Worm (Caenorhabditis elegans) whole organism, L1 larva: Measurements from ENCODE around the gene ptr-25.

ENCODE experiments used
- C34B4.2 ChIP-seq: sonication (generic microtip); optimal IDR thresholded peaks from 2 replicates; lab custom pipeline; 2017; ENCODE audit warnings: mild to moderate bottlenecking, missing genetic modification characterization, missing compliant biosample characterization
- F16B12.6 ChIP-seq: fragments of 150-350 bp; optimal IDR thresholded peaks from 2 replicates; lab custom pipeline; 2014; ENCODE audit warnings: missing biosample characterization, missing genetic modification characterization
- Y116A8C.19 ChIP-seq: sonication (generic microtip); optimal IDR thresholded peaks from 2 replicates; lab custom pipeline; 2016; ENCODE audit warnings: missing compliant biosample characterization, missing genetic modification characterization, borderline replicate concordance
- aha-1 ChIP-seq: fragments of 150-350 bp; optimal IDR thresholded peaks from 2 replicates; lab custom pipeline; 2014; ENCODE audit warnings: missing biosample characterization, missing genetic modification characterization
- aly-2 ChIP-seq: fragments of 150-350 bp; optimal IDR thresholded peaks from 2 replicates; lab custom pipeline; 2014; ENCODE audit warnings: missing biosample characterization, missing genetic modification characterization
- blmp-1 ChIP-seq: fragments of 150-350 bp; optimal IDR thresholded peaks from 2 replicates; lab custom pipeline; 2014; ENCODE audit warnings: missing biosample characterization, missing genetic modification characterization
- ceh-63 ChIP-seq: fragments of 200-800 bp; sonication (Bioruptor generic); optimal IDR thresholded peaks from 2 replicates; lab custom pipeline; 2018; ENCODE audit warnings: mild to moderate bottlenecking, missing genetic modification characterization, missing compliant biosample characterization
- ceh-8 ChIP-seq: fragments of 200-800 bp; sonication (Bioruptor generic); optimal IDR thresholded peaks from 2 replicates; lab custom pipeline; 2018; ENCODE audit warnings: mild to moderate bottlenecking, missing genetic modification characterization, moderate library complexity, missing compliant biosample characterization
- ceh-82 ChIP-seq, 3 experiments: fragments of 150-350 bp in 1 of 3; sonication (generic microtip) in 2 of 3; optimal IDR thresholded peaks; 2 replicates each; lab custom pipeline; 2014 to 2017; ENCODE audit warnings: missing biosample characterization in 3 of 3, missing genetic modification characterization in 3 of 3
- dpl-1 ChIP-seq, 3 experiments: fragments of 150-350 bp in 2 of 3; sonication (generic microtip) in 1 of 3; optimal IDR thresholded peaks; 2 replicates each; lab custom pipeline; 2014 to 2017; ENCODE audit warnings: missing biosample characterization in 3 of 3, missing genetic modification characterization in 3 of 3, missing genetic modification reagents in 3 of 3
- dsc-1 ChIP-seq: sonication (generic microtip); optimal IDR thresholded peaks from 2 replicates; lab custom pipeline; 2016; ENCODE audit warnings: mild to moderate bottlenecking, missing genetic modification characterization, missing compliant biosample characterization
- efl-1 ChIP-seq, 4 experiments: fragments of 150-350 bp; optimal IDR thresholded peaks in 3 of 4; peaks in 1 of 4; 1 replicate in 1 of 4; 2 replicates in 3 of 4; lab custom pipeline; 2014; ENCODE audit warnings: missing biosample characterization in 2 of 4, missing genetic modification characterization in 2 of 4, missing genetic modification reagents in 2 of 4
- egl-13 ChIP-seq: sonication (generic microtip); optimal IDR thresholded peaks from 2 replicates; lab custom pipeline; 2016; ENCODE audit warnings: missing genotype, missing genetic modification reagents, missing genetic modification characterization, missing compliant biosample characterization
- egl-27 ChIP-seq, 2 experiments: fragments of 150-350 bp in 1 of 2; sonication (generic microtip); optimal IDR thresholded peaks; 3 replicates each; lab custom pipeline; 2017 to 2018; ENCODE audit warnings: missing biosample characterization in 2 of 2, missing genetic modification characterization in 2 of 2, missing genetic modification reagents in 2 of 2
- elt-2 ChIP-seq: sonication (generic microtip); optimal IDR thresholded peaks from 2 replicates; lab custom pipeline; 2016; ENCODE audit warnings: missing genetic modification characterization, mild to moderate bottlenecking, inconsistent platforms, missing compliant biosample characterization, missing genetic modification reagents
- elt-3 ChIP-seq, 6 experiments: fragments of 150-350 bp in 1 of 6; sonication (generic microtip); optimal IDR thresholded peaks; 2 replicates each; lab custom pipeline; 2017 to 2018; ENCODE audit warnings: missing biosample characterization in 6 of 6, missing genetic modification characterization in 6 of 6, inconsistent platforms in 1 of 6
- ets-5 ChIP-seq: fragments of 200-800 bp; sonication (Bioruptor generic); IDR thresholded peaks from 2 replicates; pipeline ENCODE4 v1.3.6; 2022; ENCODE audit warnings: missing genetic modification characterization, missing compliant biosample characterization
- fkh-4 ChIP-seq: sonication (generic microtip); optimal IDR thresholded peaks from 2 replicates; lab custom pipeline; 2016; ENCODE audit warnings: missing compliant biosample characterization, missing genetic modification characterization, borderline replicate concordance
- grh-1 ChIP-seq: fragments of 200-800 bp; sonication (Bioruptor generic); IDR thresholded peaks from 2 replicates; pipeline ENCODE4 v1.3.6; 2022; ENCODE audit warnings: missing genetic modification reagents, missing genetic modification characterization, missing compliant biosample characterization
- hlh-4 ChIP-seq: sonication (generic microtip); optimal IDR thresholded peaks from 2 replicates; lab custom pipeline; 2016; ENCODE audit warnings: mild to moderate bottlenecking, missing genetic modification characterization, missing compliant biosample characterization
- hpl-2 ChIP-seq: fragments of 150-350 bp; optimal IDR thresholded peaks from 2 replicates; lab custom pipeline; 2014; ENCODE audit warnings: missing biosample characterization, missing genetic modification reagents, missing genetic modification characterization
- irx-1 ChIP-seq: sonication (generic microtip); optimal IDR thresholded peaks from 2 replicates; lab custom pipeline; 2016; ENCODE audit warnings: missing genetic modification characterization, missing compliant biosample characterization
- isw-1 ChIP-seq: fragments of 200-800 bp; sonication (Bioruptor generic); IDR thresholded peaks from 2 replicates; pipeline ENCODE4 v1.3.6; 2022; ENCODE audit warnings: missing genetic modification characterization, missing compliant biosample characterization
- jun-1 ChIP-seq: fragments of 150-350 bp; optimal IDR thresholded peaks from 2 replicates; lab custom pipeline; 2014; ENCODE audit warnings: missing biosample characterization, missing genetic modification reagents, missing genetic modification characterization
- lsy-2 ChIP-seq, 2 experiments: fragments of 150-350 bp; optimal IDR thresholded peaks; 2 replicates each; lab custom pipeline; 2014; ENCODE audit warnings: missing biosample characterization in 2 of 2, missing genetic modification characterization in 2 of 2
- mdl-1 ChIP-seq, 2 experiments: fragments of 150-350 bp; optimal IDR thresholded peaks; 2 replicates each; lab custom pipeline; 2014 to 2017; ENCODE audit warnings: missing biosample characterization in 2 of 2, missing genetic modification characterization in 2 of 2, inconsistent platforms in 1 of 2
- nhr-12 ChIP-seq: sonication (generic microtip); optimal IDR thresholded peaks from 2 replicates; lab custom pipeline; 2017; ENCODE audit warnings: missing biosample characterization, missing genetic modification characterization
- nhr-19 ChIP-seq: fragments of 200-800 bp; sonication (Bioruptor generic); conservative IDR thresholded peaks from 2 replicates; pipeline ENCODE4 v1.3.6; 2022; ENCODE audit warnings: missing genetic modification characterization, missing compliant biosample characterization
- nhr-20 ChIP-seq: sonication (generic microtip); optimal IDR thresholded peaks from 2 replicates; lab custom pipeline; 2016; ENCODE audit warnings: mild to moderate bottlenecking, missing genetic modification characterization, missing compliant biosample characterization
- nhr-28 ChIP-seq: fragments of 150-350 bp; optimal IDR thresholded peaks from 2 replicates; lab custom pipeline; 2014; ENCODE audit warnings: missing biosample characterization, missing genetic modification characterization
- nhr-84 ChIP-seq: sonication (generic microtip); optimal IDR thresholded peaks from 2 replicates; lab custom pipeline; 2017; ENCODE audit warnings: missing biosample characterization, missing genetic modification characterization
- nhr-85 ChIP-seq: sonication (generic microtip); peaks from one replicate; lab custom pipeline; 2016; ENCODE audit warnings: missing genetic modification characterization, inconsistent platforms, missing compliant biosample characterization
- nhr-90 ChIP-seq: sonication (generic microtip); optimal IDR thresholded peaks from 2 replicates; lab custom pipeline; 2016; ENCODE audit warnings: mild to moderate bottlenecking, missing genetic modification characterization, missing compliant biosample characterization; ENCODE audit not compliant: poor library complexity
- snu-23 ChIP-seq: sonication (generic microtip); optimal IDR thresholded peaks from 2 replicates; lab custom pipeline; 2016; ENCODE audit warnings: missing genetic modification characterization, missing compliant biosample characterization
- sox-4 ChIP-seq: sonication (generic microtip); optimal IDR thresholded peaks from 2 replicates; lab custom pipeline; 2016; ENCODE audit warnings: missing genetic modification characterization, missing compliant biosample characterization
- tbx-2 ChIP-seq: sonication (generic microtip); optimal IDR thresholded peaks from 2 replicates; lab custom pipeline; 2016; ENCODE audit warnings: missing genetic modification characterization, missing compliant biosample characterization
- tlp-1 ChIP-seq: fragments of 150-350 bp; optimal IDR thresholded peaks from 2 replicates; lab custom pipeline; 2014; ENCODE audit warnings: missing biosample characterization, missing genetic modification characterization
- unc-30 ChIP-seq: sonication (generic microtip); optimal IDR thresholded peaks from 2 replicates; lab custom pipeline; 2017; ENCODE audit warnings: missing biosample characterization, missing genetic modification characterization
- unc-62 ChIP-seq: fragments of 150-350 bp; optimal IDR thresholded peaks from 2 replicates; lab custom pipeline; 2014; ENCODE audit warnings: missing biosample characterization, missing genetic modification reagents, missing genetic modification characterization
- unc-86 ChIP-seq: sonication (generic microtip); optimal IDR thresholded peaks from 2 replicates; lab custom pipeline; 2016; ENCODE audit warnings: missing genetic modification characterization, missing compliant biosample characterization
- unc-98 ChIP-seq: fragments of 200-800 bp; sonication (Bioruptor generic); IDR thresholded peaks from 2 replicates; pipeline ENCODE4 v1.3.6; 2022; ENCODE audit warnings: missing genetic modification characterization, missing compliant biosample characterization
- vab-15 ChIP-seq: sonication (generic microtip); optimal IDR thresholded peaks from 2 replicates; lab custom pipeline; 2017; ENCODE audit warnings: missing genotype, mild to moderate bottlenecking, missing genetic modification characterization, missing compliant biosample characterization
- xbp-1 ChIP-seq: sonication (generic microtip); optimal IDR thresholded peaks from 2 replicates; lab custom pipeline; 2016; ENCODE audit warnings: missing genetic modification characterization, missing compliant biosample characterization
- ztf-4 ChIP-seq: fragments of 150-350 bp; optimal IDR thresholded peaks from 2 replicates; lab custom pipeline; 2014; ENCODE audit warnings: missing biosample characterization, missing genetic modification characterization

ptr-25 gene

DNA sequence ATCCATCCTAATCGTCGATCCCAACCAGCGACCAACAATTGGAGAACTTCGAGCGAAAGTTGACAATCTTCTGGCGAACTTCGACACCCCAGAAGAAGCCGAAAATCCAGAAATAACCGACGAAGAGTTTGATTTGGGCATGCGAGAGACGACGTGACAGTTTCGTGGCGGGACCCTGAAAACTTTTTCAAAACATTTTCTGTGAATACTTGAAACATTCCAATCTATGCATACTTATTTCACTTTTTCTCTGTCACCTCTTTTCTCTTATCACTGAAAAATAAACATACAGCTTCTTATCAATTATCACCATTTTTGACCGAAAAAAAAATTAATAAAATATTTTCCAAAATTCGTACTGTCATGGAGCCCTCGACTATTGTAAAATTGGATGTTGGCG is 5.9 kb upstream of the ptr-25 start, which contains the start of gene D2045.8:
TSS of gene D2045.8 (plus strand) at position 301 of the 400 bp plus-strand sequence.
- no peak for TF ChIP-seq snu-23 (GFP tag; lab: Kevin White, UChicago)
- TF ChIP-seq C34B4.2 = no peak
- TF ChIP-seq dpl-1 (GFP tag; optimal IDR thresholded peaks at IDR 0.05; lab: Kevin White, UChicago) = no peak
- TF ChIP-seq tlp-1 (tag; lab: Kevin White, UChicago) = no peak
- no peak for TF ChIP-seq ztf-4 (tag; lab: Kevin White, UChicago)

DNA sequence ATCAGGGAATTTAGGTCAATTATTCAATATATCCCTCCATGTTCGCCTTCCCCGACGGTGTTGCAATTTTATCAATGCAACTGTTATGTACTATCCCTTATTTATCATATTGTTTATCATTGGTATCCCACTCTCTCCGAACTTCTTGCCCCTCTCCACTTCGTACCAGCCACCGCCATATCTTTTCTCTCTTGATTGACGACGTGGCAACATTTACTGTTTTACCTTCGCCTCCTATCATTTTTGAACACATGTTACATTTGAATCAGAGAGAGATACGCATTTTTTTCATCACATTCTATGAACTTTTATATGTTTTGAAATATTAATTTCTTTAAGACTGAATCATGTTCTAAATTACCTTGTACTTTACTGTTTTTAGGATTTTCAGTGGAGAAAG is 1.5 kb upstream of the ptr-25 start:
- TF ChIP-seq nhr-84 (tag; lab: Kevin White, UChicago) (no peak), elt-3 (tag; optimal IDR thresholded peaks at IDR 0.05; lab: Kevin White, UChicago) (peak in 4 of 6 experiments; percentile 14 to 61 (median 52)), ceh-63 (no peak), lsy-2 (tag; optimal IDR thresholded peaks at IDR 0.05; lab: Kevin White, UChicago) (no peak), egl-13 (tag; lab: Kevin White, UChicago) (no peak), nhr-85 (tag; lab: Kevin White, UChicago) (peak; percentile 36), blmp-1 (tag; lab: Kevin White, UChicago) (peak; percentile 78), efl-1 (optimal IDR thresholded peaks at IDR 0.05; lab: Kevin White, UChicago) (no peak), efl-1 (GFP tag; optimal IDR thresholded peaks at IDR 0.05 in 1 of 2; lab: Kevin White, UChicago) (peak in 1 of 2 experiments; percentile 40)

DNA sequence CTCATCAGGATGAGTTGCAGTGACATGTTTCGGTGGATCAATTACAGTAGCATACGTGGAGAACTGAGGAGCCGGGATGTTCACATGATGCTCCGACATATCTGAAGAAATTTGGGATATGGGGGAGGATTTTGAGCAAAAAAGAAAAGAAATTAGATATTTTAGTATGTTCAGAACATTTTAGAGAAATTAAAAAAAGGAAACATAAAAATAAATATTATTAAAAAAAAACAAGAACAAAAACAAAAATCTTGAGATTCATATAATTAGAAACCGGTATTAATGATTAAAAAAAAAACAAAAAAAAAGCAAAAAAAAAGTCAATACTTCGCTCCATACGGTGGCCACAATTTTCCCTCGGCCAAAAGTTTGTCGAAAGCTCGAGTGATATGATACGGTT is 15.8 kb downstream of the ptr-25 start, which contains the start of gene rab-33:
TSS of gene rab-33 (minus strand) at position 101 of the 400 bp plus-strand sequence.
- no peak for TF ChIP-seq aha-1 (tag; lab: Kevin White, UChicago)
- TF ChIP-seq fkh-4 = no peak
- TF ChIP-seq nhr-12 (tag; lab: Kevin White, UChicago) = no peak
- TF ChIP-seq isw-1 (GFP tag; lab: Robert Waterston, UW) = no peak
- no peak for TF ChIP-seq dsc-1
- no peak for TF ChIP-seq irx-1 (tag; lab: Kevin White, UChicago)
- TF ChIP-seq unc-98 = no peak
- no peak for TF ChIP-seq elt-2 (tag; lab: Kevin White, UChicago)
- TF ChIP-seq sox-4 (tag; lab: Kevin White, UChicago) = no peak
- no peak for TF ChIP-seq egl-27 (tag; optimal IDR thresholded peaks at IDR 0.05; lab: Kevin White, UChicago)
- TF ChIP-seq tbx-2 = no peak
- TF ChIP-seq ceh-82 (tag; optimal IDR thresholded peaks at IDR 0.05; lab: Kevin White, UChicago) = no peak
- no peak for TF ChIP-seq xbp-1 (tag; lab: Kevin White, UChicago)
- TF ChIP-seq aly-2 = no peak
- TF ChIP-seq nhr-85 (tag; lab: Kevin White, UChicago) = no peak
- TF ChIP-seq F16B12.6 (tag; lab: Kevin White, UChicago) = no peak
- TF ChIP-seq unc-86 (tag; lab: Kevin White, UChicago) = no peak
- TF ChIP-seq nhr-84 (tag; lab: Kevin White, UChicago) = no peak
- TF ChIP-seq lsy-2 (tag; optimal IDR thresholded peaks at IDR 0.05; lab: Kevin White, UChicago) = no peak
- no peak for TF ChIP-seq hpl-2 (GFP tag; lab: Kevin White, UChicago)

DNA sequence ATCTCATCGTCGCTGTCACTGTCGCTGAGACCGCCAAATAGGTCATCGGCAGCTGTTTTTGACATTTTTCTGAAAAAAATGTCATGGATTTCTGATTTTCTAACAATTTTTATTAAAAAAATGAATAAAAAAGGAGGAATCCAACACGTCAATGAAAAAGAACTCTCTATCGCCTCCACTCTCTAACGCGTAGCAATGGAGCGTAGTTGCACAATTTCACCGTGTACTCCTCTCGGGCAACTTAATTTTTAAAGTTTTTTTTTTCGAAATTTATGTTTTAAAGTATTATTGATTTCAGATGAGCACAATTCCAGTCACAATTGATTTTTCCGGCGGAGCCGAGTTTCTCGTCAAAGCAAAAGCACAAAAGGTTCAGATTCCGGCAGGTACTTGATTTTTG is 17.3 kb downstream of the ptr-25 start, which contains the start of the genes taf-11.3 and urm-1:
TSS of gene taf-11.3 (minus strand) at position 69 of the 400 bp plus-strand sequence.
TSS of gene urm-1 (plus strand) at position 299 of the 400 bp plus-strand sequence.
- TF ChIP-seq tbx-2 (peak; percentile 84), ets-5 (no peak), unc-98 (no peak), isw-1 (GFP tag; lab: Robert Waterston, UW) (peak; percentile 54), dpl-1 (GFP tag; optimal IDR thresholded peaks at IDR 0.05; lab: Kevin White, UChicago) (peak; percentile 76 to 83 (median 80)), snu-23 (GFP tag; lab: Kevin White, UChicago) (peak; percentile 93), Y116A8C.19 (tag; lab: Kevin White, UChicago) (no peak), jun-1 (tag; lab: Kevin White, UChicago) (no peak), ztf-4 (tag; lab: Kevin White, UChicago) (peak; percentile 15), ceh-8 (GFP tag; lab: Kevin White, UChicago) (no peak), efl-1 (optimal IDR thresholded peaks at IDR 0.05; lab: Kevin White, UChicago) (peak; percentile 80 to 86), efl-1 (GFP tag; optimal IDR thresholded peaks at IDR 0.05 in 1 of 2; lab: Kevin White, UChicago) (peak; percentile 82 to 97), grh-1 (GFP tag; lab: Robert Waterston, UW) (no peak), dsc-1 (peak; percentile 80), unc-86 (tag; lab: Kevin White, UChicago) (peak; percentile 70), mdl-1 (tag; optimal IDR thresholded peaks at IDR 0.05; lab: Kevin White, UChicago) (peak in 1 of 2 experiments; percentile 17), hlh-4 (no peak), nhr-19 (GFP tag; lab: Robert Waterston, UW) (peak; percentile 81), nhr-20 (tag; lab: Kevin White, UChicago) (peak; percentile 84), blmp-1 (tag; lab: Kevin White, UChicago) (peak; percentile 84), xbp-1 (tag; lab: Kevin White, UChicago) (peak; percentile 90), nhr-12 (tag; lab: Kevin White, UChicago) (no peak), egl-13 (tag; lab: Kevin White, UChicago) (peak; percentile 60), unc-30 (tag; lab: Kevin White, UChicago) (no peak), nhr-28 (tag; lab: Kevin White, UChicago) (no peak), nhr-90 (tag; lab: Kevin White, UChicago) (peak; percentile 72), unc-62 (GFP tag; lab: Kevin White, UChicago) (no peak), elt-3 (tag; optimal IDR thresholded peaks at IDR 0.05; lab: Kevin White, UChicago) (peak in 2 of 6 experiments; percentile 47 to 88), vab-15 (tag; lab: Kevin White, UChicago) (no peak)
